Worm (Caenorhabditis elegans) whole organism, young adult: Measurements from ENCODE around the gene F20A1.8.
A peak's percentile ranks its signal among the peaks of the same experiment; 100 is the strongest.

Experiments used
- F10E7.11 ChIP-seq: sonication (generic microtip); optimal IDR thresholded peaks from 2 replicates; lab custom pipeline; 2017; ENCODE audit warnings: mild to moderate bottlenecking, missing genetic modification characterization, moderate library complexity, missing compliant biosample characterization
- F23B12.7 ChIP-seq: sonication (generic microtip); optimal IDR thresholded peaks from 2 replicates; lab custom pipeline; 2017; ENCODE audit warnings: missing genetic modification characterization, mild to moderate bottlenecking, missing compliant biosample characterization, antibody characterized with exemption, moderate library complexity; ENCODE audit not compliant: insufficient read depth
- F39B2.1 ChIP-seq: fragments of 200-800 bp; sonication (Bioruptor generic); IDR thresholded peaks from 2 replicates; pipeline ENCODE4 v1.3.6; 2022; ENCODE audit warnings: missing genetic modification reagents, missing genetic modification characterization, missing compliant biosample characterization
- F49E8.2 ChIP-seq: sonication (generic microtip); optimal IDR thresholded peaks from 3 replicates; lab custom pipeline; 2017; ENCODE audit warnings: missing genetic modification characterization, mild to moderate bottlenecking, missing compliant biosample characterization, antibody characterized with exemption, moderate library complexity; ENCODE audit not compliant: insufficient read depth
- F57A8.1 ChIP-seq: fragments of 200-800 bp; sonication (Bioruptor generic); optimal IDR thresholded peaks from 2 replicates; lab custom pipeline; 2018; ENCODE audit warnings: mild to moderate bottlenecking, missing genetic modification characterization, moderate library complexity, missing compliant biosample characterization
- F57C9.4 ChIP-seq: sonication (generic microtip); optimal IDR thresholded peaks from 2 replicates; lab custom pipeline; 2017; ENCODE audit warnings: mild to moderate bottlenecking, missing genetic modification characterization, missing compliant biosample characterization
- K11D2.4 ChIP-seq: fragments of 200-800 bp; sonication (Bioruptor generic); IDR thresholded peaks from 2 replicates; pipeline ENCODE4 v1.3.6; 2022; ENCODE audit warnings: missing genetic modification reagents, missing genetic modification characterization, missing compliant biosample characterization
- K12H6.12 ChIP-seq: fragments of 200-800 bp; sonication (Bioruptor generic); optimal IDR thresholded peaks from 2 replicates; lab custom pipeline; 2018; ENCODE audit warnings: mild to moderate bottlenecking, missing genetic modification characterization, missing compliant biosample characterization
- T07F8.4 ChIP-seq: sonication (generic microtip); optimal IDR thresholded peaks from 2 replicates; lab custom pipeline; 2016; ENCODE audit warnings: mild to moderate bottlenecking, missing genetic modification characterization, moderate library complexity, missing compliant biosample characterization
- Y53F4B.3 ChIP-seq: fragments of 200-800 bp; sonication (Bioruptor generic); IDR thresholded peaks from 2 replicates; pipeline ENCODE4 v1.3.6; 2022; ENCODE audit warnings: missing genetic modification reagents, missing genetic modification characterization, missing compliant biosample characterization
- Y56A3A.18 ChIP-seq: fragments of 200-800 bp; sonication (Bioruptor generic); IDR thresholded peaks from 2 replicates; pipeline ENCODE4 v1.3.6; 2022; ENCODE audit warnings: missing genetic modification reagents, missing genetic modification characterization, missing compliant biosample characterization
- Y67H2A.10 ChIP-seq: fragments of 200-800 bp; sonication (Bioruptor generic); conservative IDR thresholded peaks from 2 replicates; pipeline ENCODE4 v1.3.6; 2022; ENCODE audit warnings: missing genetic modification reagents, missing genetic modification characterization, missing compliant biosample characterization
- Y79H2A.3 ChIP-seq: fragments of 200-800 bp; sonication (Bioruptor generic); conservative IDR thresholded peaks from 2 replicates; pipeline ENCODE4 v1.3.6; 2022; ENCODE audit warnings: missing genetic modification reagents, missing genetic modification characterization, missing compliant biosample characterization
- Y95B8A.8 ChIP-seq: fragments of 200-800 bp; sonication (Bioruptor generic); IDR thresholded peaks from 2 replicates; pipeline ENCODE4 v1.3.6; 2022; ENCODE audit warnings: missing genetic modification reagents, missing genetic modification characterization, missing compliant biosample characterization
- ZK185.1 ChIP-seq: sonication (generic microtip); optimal IDR thresholded peaks from 2 replicates; lab custom pipeline; 2016; ENCODE audit warnings: mild to moderate bottlenecking, missing genetic modification characterization, missing compliant biosample characterization; ENCODE audit not compliant: poor library complexity, severe bottlenecking
- akir-1 ChIP-seq: fragments of 200-800 bp; sonication (Bioruptor generic); optimal IDR thresholded peaks from 2 replicates; lab custom pipeline; 2018; ENCODE audit warnings: mild to moderate bottlenecking, missing genetic modification characterization, moderate library complexity, missing compliant biosample characterization
- ama-1 ChIP-seq, 3 experiments: fragments of 150-350 bp in 1 of 3; sonication (generic microtip) in 2 of 3; optimal IDR thresholded peaks; 2 replicates each; lab custom pipeline; 2014 to 2018; ENCODE audit warnings: missing biosample characterization in 2 of 3, missing genetic modification characterization in 2 of 3, missing genetic modification reagents in 2 of 3
- aptf-2 ChIP-seq: fragments of 200-800 bp; sonication (Bioruptor generic); conservative IDR thresholded peaks from 2 replicates; pipeline ENCODE4 v1.3.6; 2022; ENCODE audit warnings: missing genetic modification reagents, missing genetic modification characterization, missing compliant biosample characterization
- aptf-3 ChIP-seq: fragments of 200-800 bp; sonication (Bioruptor generic); IDR thresholded peaks from 2 replicates; pipeline ENCODE4 v1.3.6; 2022; ENCODE audit warnings: missing genetic modification characterization, missing compliant biosample characterization
- ceh-40 ChIP-seq: fragments of 200-800 bp; sonication (Bioruptor generic); IDR thresholded peaks from 2 replicates; pipeline ENCODE4 v1.3.6; 2022; ENCODE audit warnings: missing genetic modification characterization, missing compliant biosample characterization
- ceh-79 ChIP-seq: sonication (generic microtip); optimal IDR thresholded peaks from 2 replicates; lab custom pipeline; 2017; ENCODE audit warnings: mild to moderate bottlenecking, missing genetic modification characterization, missing compliant biosample characterization
- dox-1 ChIP-seq: fragments of 200-800 bp; sonication (Bioruptor generic); IDR thresholded peaks from 2 replicates; pipeline ENCODE4 v1.3.6; 2022; ENCODE audit warnings: missing genetic modification reagents, missing genetic modification characterization, missing compliant biosample characterization
- dpl-1 ChIP-seq: fragments of 150-350 bp; optimal IDR thresholded peaks from 2 replicates; lab custom pipeline; 2014; ENCODE audit warnings: missing biosample characterization, missing genetic modification reagents, missing genetic modification characterization
- egl-18 ChIP-seq: fragments of 200-800 bp; sonication (Bioruptor generic); IDR thresholded peaks from 2 replicates; pipeline ENCODE4 v1.3.6; 2022; ENCODE audit warnings: missing genetic modification reagents, missing genetic modification characterization, missing compliant biosample characterization
- egrh-3 ChIP-seq: fragments of 200-800 bp; sonication (Bioruptor generic); IDR thresholded peaks from 2 replicates; pipeline ENCODE4 v1.3.6; 2022; ENCODE audit warnings: missing genetic modification reagents, missing genetic modification characterization, missing compliant biosample characterization
- ekl-4 ChIP-seq: fragments of 200-800 bp; sonication (Bioruptor generic); IDR thresholded peaks from 2 replicates; pipeline ENCODE4 v1.3.6; 2022; ENCODE audit warnings: missing genetic modification reagents, missing genetic modification characterization, missing compliant biosample characterization
- ets-4 ChIP-seq: fragments of 200-800 bp; sonication (Bioruptor generic); optimal IDR thresholded peaks from 2 replicates; lab custom pipeline; 2018; ENCODE audit warnings: mild to moderate bottlenecking, missing genetic modification characterization, missing compliant biosample characterization
- fkh-3 ChIP-seq: sonication (generic microtip); optimal IDR thresholded peaks from 2 replicates; lab custom pipeline; 2016; ENCODE audit warnings: mild to moderate bottlenecking, missing genetic modification characterization, missing compliant biosample characterization
- hlh-26 ChIP-seq: fragments of 200-800 bp; sonication (Bioruptor generic); conservative IDR thresholded peaks from 2 replicates; pipeline ENCODE4 v1.3.6; 2022; ENCODE audit warnings: missing genetic modification reagents, missing genetic modification characterization, missing compliant biosample characterization
- hmg-1.2 ChIP-seq: fragments of 200-800 bp; sonication (Bioruptor generic); IDR thresholded peaks from 2 replicates; pipeline ENCODE4 v1.3.6; 2022; ENCODE audit warnings: missing genetic modification reagents, missing genetic modification characterization, missing compliant biosample characterization
- hmg-20 ChIP-seq: fragments of 200-800 bp; sonication (Bioruptor generic); IDR thresholded peaks from 2 replicates; pipeline ENCODE4 v1.3.6; 2022; ENCODE audit warnings: missing genetic modification reagents, missing genetic modification characterization, missing compliant biosample characterization
- lin-26 ChIP-seq: fragments of 200-800 bp; sonication (Bioruptor generic); IDR thresholded peaks from 2 replicates; pipeline ENCODE4 v1.3.6; 2022; ENCODE audit warnings: missing genetic modification reagents, missing genetic modification characterization, missing compliant biosample characterization
- madf-8 ChIP-seq: fragments of 200-800 bp; sonication (Bioruptor generic); conservative IDR thresholded peaks from 2 replicates; pipeline ENCODE4 v1.3.6; 2022; ENCODE audit warnings: missing genetic modification reagents, missing genetic modification characterization, missing compliant biosample characterization
- mcd-1 ChIP-seq: fragments of 200-800 bp; sonication (Bioruptor generic); IDR thresholded peaks from 2 replicates; pipeline ENCODE4 v1.3.6; 2022; ENCODE audit warnings: missing genetic modification reagents, missing genetic modification characterization, missing compliant biosample characterization
- mes-4 ChIP-seq: sonication (generic microtip); optimal IDR thresholded peaks from 2 replicates; lab custom pipeline; 2016; ENCODE audit warnings: missing genotype, missing genetic modification characterization, missing compliant biosample characterization
- nfya-2 ChIP-seq: fragments of 200-800 bp; sonication (Bioruptor generic); IDR thresholded peaks from 2 replicates; pipeline ENCODE4 v1.3.6; 2022; ENCODE audit warnings: missing genetic modification reagents, missing genetic modification characterization, missing compliant biosample characterization
- nfyb-1 ChIP-seq: fragments of 200-800 bp; sonication (Bioruptor generic); IDR thresholded peaks from 2 replicates; pipeline ENCODE4 v1.3.6; 2022; ENCODE audit warnings: missing genetic modification reagents, missing genetic modification characterization, missing compliant biosample characterization
- nhr-179 ChIP-seq: sonication (generic microtip); optimal IDR thresholded peaks from 2 replicates; lab custom pipeline; 2016; ENCODE audit warnings: mild to moderate bottlenecking, missing genetic modification characterization, missing compliant biosample characterization
- sdz-38 ChIP-seq: sonication (generic microtip); optimal IDR thresholded peaks from 2 replicates; lab custom pipeline; 2016; ENCODE audit warnings: missing genotype, missing genetic modification characterization, missing compliant biosample characterization
- sea-2 ChIP-seq: fragments of 200-800 bp; sonication (Bioruptor generic); IDR thresholded peaks from 2 replicates; pipeline ENCODE4 v1.3.6; 2022; ENCODE audit warnings: missing genetic modification characterization, missing compliant biosample characterization
- snpc-4 ChIP-seq, 5 experiments: fragments of 150-350 bp in 1 of 5; sonication (generic microtip) in 4 of 5; optimal IDR thresholded peaks; 2 replicates each; lab custom pipeline; 2014 to 2018; ENCODE audit warnings: missing genetic modification characterization in 5 of 5, missing biosample characterization in 3 of 5, antibody characterized with exemption in 2 of 5, mild to moderate bottlenecking in 2 of 5, missing compliant biosample characterization in 2 of 5, missing genotype in 2 of 5, moderate library complexity in 2 of 5, missing genetic modification reagents in 1 of 5
- tbp1 ChIP-seq: fragments of 200-800 bp; sonication (Bioruptor generic); optimal IDR thresholded peaks from 2 replicates; lab custom pipeline; 2018; ENCODE audit warnings: mild to moderate bottlenecking, missing genetic modification characterization, missing compliant biosample characterization
- xnd-1 ChIP-seq: sonication (generic microtip); optimal IDR thresholded peaks from 2 replicates; lab custom pipeline; 2016; ENCODE audit warnings: missing genotype, missing genetic modification reagents, missing genetic modification characterization, missing compliant biosample characterization
- ztf-18 ChIP-seq: sonication (generic microtip); optimal IDR thresholded peaks from 2 replicates; lab custom pipeline; 2016; ENCODE audit warnings: missing genotype, mild to moderate bottlenecking, missing genetic modification characterization, missing compliant biosample characterization
- ztf-28 ChIP-seq: fragments of 200-800 bp; sonication (Bioruptor generic); IDR thresholded peaks from 2 replicates; pipeline ENCODE4 v1.3.6; 2022; ENCODE audit warnings: missing genetic modification reagents, missing genetic modification characterization, missing compliant biosample characterization

The F20A1.8 gene

DNA sequence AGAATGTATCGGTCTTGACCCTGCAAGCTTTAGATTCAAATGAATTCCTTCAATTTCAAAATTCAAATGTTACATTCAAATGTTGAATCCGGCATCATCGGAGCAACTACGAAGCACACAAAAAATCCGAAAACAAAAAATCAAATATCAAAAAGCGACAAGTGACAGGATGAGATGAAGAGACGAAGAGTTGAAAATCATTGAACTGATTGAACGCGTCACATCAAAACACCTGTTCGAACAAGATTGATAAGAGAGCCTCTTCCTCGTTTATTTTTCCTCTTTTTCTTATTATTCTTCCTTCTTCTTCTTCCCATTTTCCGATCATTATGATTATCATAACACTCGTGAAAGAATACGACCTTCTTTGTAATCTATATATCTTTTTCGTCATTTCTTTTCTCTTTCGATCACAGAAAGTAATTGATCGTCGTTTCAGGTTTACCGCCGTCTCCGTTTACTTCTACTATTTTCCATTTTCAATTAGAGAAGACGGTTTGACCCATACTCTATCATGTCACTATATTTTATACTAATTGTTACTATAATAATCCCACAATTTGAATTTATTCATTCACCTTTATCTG, 38.2 kb upstream of the F20A1.8 start, which contains the start of gene VC5.2:
VC5.2 (plus strand) TSS at position 439 of the 587 bp plus-strand sequence.
- no peak for TF ChIP-seq madf-8 (GFP tag; lab: Robert Waterston, UW)
- TF ChIP-seq ZK185.1 (tag; lab: Kevin White, UChicago) = no peak
- no peak for TF ChIP-seq ceh-79
- TF ChIP-seq F57C9.4 (tag; lab: Kevin White, UChicago) = no peak
- TF ChIP-seq lin-26 (GFP tag; lab: Robert Waterston, UW) = no peak
- no peak for TF ChIP-seq mes-4
- no peak for TF ChIP-seq Y56A3A.18 (GFP tag; lab: Robert Waterston, UW)
- TF ChIP-seq dox-1 (GFP tag; lab: Robert Waterston, UW) = no peak
- no peak for TF ChIP-seq nfyb-1 (GFP tag; lab: Robert Waterston, UW)
- TF ChIP-seq F49E8.2 (tag; lab: Kevin White, UChicago) = no peak
- TF ChIP-seq hmg-20 (GFP tag; lab: Robert Waterston, UW) = no peak
- TF ChIP-seq ekl-4 = no peak
- TF ChIP-seq F39B2.1 (GFP tag; lab: Robert Waterston, UW) = no peak
- TF ChIP-seq F57A8.1 (GFP tag; lab: Kevin White, UChicago) = no peak
- no peak for TF ChIP-seq K12H6.12 (tag; lab: Kevin White, UChicago)
- no peak for TF ChIP-seq F10E7.11
- TF ChIP-seq ets-4 (GFP tag; lab: Kevin White, UChicago) = no peak
- TF ChIP-seq hlh-26 = no peak

DNA sequence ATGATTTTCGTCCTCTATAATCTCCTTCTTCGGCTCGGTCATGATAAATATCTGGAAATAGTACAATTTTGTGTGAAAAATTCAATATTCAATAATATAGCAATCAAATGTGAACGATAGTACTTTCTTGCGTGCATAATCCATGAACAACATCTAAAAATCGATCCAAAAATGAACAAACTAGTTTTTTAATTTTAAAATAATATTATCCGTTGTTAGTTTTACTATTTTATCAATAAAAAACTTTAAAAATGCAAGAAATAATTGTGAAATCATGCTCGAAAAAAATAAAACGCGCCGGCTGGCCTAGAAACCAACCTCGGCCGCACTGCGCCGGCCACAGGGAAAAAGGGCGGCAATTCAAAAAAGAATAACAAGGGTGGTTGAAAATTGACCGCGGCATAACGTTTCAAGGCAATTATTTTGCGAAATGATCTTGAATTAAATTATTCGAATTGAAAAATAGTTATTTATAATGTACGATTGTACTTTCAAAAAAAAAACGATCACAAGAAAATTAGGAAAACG, 37.3 kb upstream of the F20A1.8 start, which contains the start of gene mys-1:
mys-1 (minus strand) TSS at position 51 of the 528 bp plus-strand sequence.
- no peak for TF ChIP-seq nhr-179
- peak; percentile 66 for TF ChIP-seq mcd-1 (GFP tag; lab: Robert Waterston, UW)
- TF ChIP-seq ztf-28 = no peak
- TF ChIP-seq tbp1 (GFP tag; lab: Kevin White, UChicago) = peak; percentile 14
- no peak for TF ChIP-seq sdz-38 (tag; lab: Kevin White, UChicago)
- TF ChIP-seq egl-18 = no peak
- TF ChIP-seq dox-1 (GFP tag; lab: Robert Waterston, UW) = peak; percentile 51; the same call in 1 of the 2 replicates
- peak; percentile 26 for TF ChIP-seq F23B12.7 (tag; lab: Kevin White, UChicago)
- peak; percentile 86 for TF ChIP-seq dpl-1
- no peak for TF ChIP-seq Y53F4B.3 (GFP tag; lab: Robert Waterston, UW)
- no peak for TF ChIP-seq akir-1 (GFP tag; lab: Kevin White, UChicago)
- peak; percentile 6; the same call in 1 of the 2 replicates for TF ChIP-seq egrh-3 (GFP tag; lab: Robert Waterston, UW)
- no peak for TF ChIP-seq Y79H2A.3
- TF ChIP-seq Y67H2A.10 (GFP tag; lab: Robert Waterston, UW) = no peak
- TF ChIP-seq ama-1 (optimal IDR thresholded peaks at IDR 0.05; lab: Kevin White, UChicago) = no peak
- TF ChIP-seq ama-1 (GFP tag; optimal IDR thresholded peaks at IDR 0.05; lab: Kevin White, UChicago) = no peak
- TF ChIP-seq sea-2 (GFP tag; lab: Robert Waterston, UW) = no peak
- no peak for TF ChIP-seq ceh-40 (GFP tag; lab: Robert Waterston, UW)
- TF ChIP-seq K11D2.4 (GFP tag; lab: Robert Waterston, UW) = 0 out of 2 replicates have a peak, but pooled peaks have one; percentile 27
- TF ChIP-seq aptf-2 (GFP tag; lab: Robert Waterston, UW) = no peak
- TF ChIP-seq Y95B8A.8 (GFP tag; lab: Robert Waterston, UW) = no peak
- no peak for TF ChIP-seq hlh-26
- no peak for TF ChIP-seq xnd-1 (tag; lab: Kevin White, UChicago)
- TF ChIP-seq hmg-1.2 = no peak
- TF ChIP-seq T07F8.4 (tag; lab: Kevin White, UChicago) = no peak
- no peak for TF ChIP-seq aptf-3
- no peak for TF ChIP-seq nfya-2 (GFP tag; lab: Robert Waterston, UW)
- TF ChIP-seq ztf-18 = peak; percentile 32
- no peak for TF ChIP-seq fkh-3 (tag; lab: Kevin White, UChicago)
- peak; percentile 61 for TF ChIP-seq ZK185.1 (tag; lab: Kevin White, UChicago)
- no peak for TF ChIP-seq ets-4 (GFP tag; lab: Kevin White, UChicago)
- peak; percentile 42 for TF ChIP-seq snpc-4 (GFP tag; optimal IDR thresholded peaks at IDR 0.05; lab: Kevin White, UChicago)
- TF ChIP-seq snpc-4 (tag; optimal IDR thresholded peaks at IDR 0.05; lab: Kevin White, UChicago) = peak in 1 of 4 experiments; percentile 7
